Worm (Caenorhabditis elegans) whole organism, L2 larva: ENCODE data around the gene F29B9.12.

ENCODE experiments used
- ama-1 ChIP-seq: fragments of 150-350 bp; optimal IDR thresholded peaks from 2 replicates; lab custom pipeline; 2018; ENCODE audit warnings: inconsistent platforms
- lin-13 ChIP-seq: fragments of 150-350 bp; optimal IDR thresholded peaks from 2 replicates; lab custom pipeline; 2014; ENCODE audit warnings: missing biosample characterization, missing genetic modification reagents, missing genetic modification characterization
- unc-62 ChIP-seq: fragments of 150-350 bp; optimal IDR thresholded peaks from 2 replicates; lab custom pipeline; 2014; ENCODE audit warnings: missing biosample characterization, missing genetic modification reagents, missing genetic modification characterization

DNA sequence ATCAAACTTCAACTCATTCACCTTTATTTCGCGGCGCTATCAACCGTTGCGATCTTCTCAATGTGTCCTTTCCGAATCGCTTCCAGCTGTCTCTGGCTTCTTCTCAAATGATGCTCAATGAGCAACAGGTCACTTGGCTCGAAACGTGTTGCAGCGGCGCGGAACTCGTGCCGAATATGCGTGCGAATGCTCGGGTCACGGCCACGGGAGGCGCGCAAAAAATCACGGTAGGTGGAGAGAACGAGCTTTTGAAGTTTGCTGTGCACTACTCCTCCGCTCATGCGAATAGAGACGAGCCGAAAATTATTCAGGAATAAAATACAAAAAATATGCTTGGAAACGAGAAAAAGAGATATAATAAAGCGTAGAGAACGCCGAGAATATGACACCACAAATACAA lies 41.1 kb downstream of the F29B9.12 start, which contains the start of gene cif-1:
- no peak for TF ChIP-seq unc-62
- no peak for TF ChIP-seq lin-13
- TF ChIP-seq ama-1 (lab: Kevin White, UChicago), result no peak
